Fruit fly (Drosophila melanogaster): ENCODE results near the gene CG17300.

DNA sequence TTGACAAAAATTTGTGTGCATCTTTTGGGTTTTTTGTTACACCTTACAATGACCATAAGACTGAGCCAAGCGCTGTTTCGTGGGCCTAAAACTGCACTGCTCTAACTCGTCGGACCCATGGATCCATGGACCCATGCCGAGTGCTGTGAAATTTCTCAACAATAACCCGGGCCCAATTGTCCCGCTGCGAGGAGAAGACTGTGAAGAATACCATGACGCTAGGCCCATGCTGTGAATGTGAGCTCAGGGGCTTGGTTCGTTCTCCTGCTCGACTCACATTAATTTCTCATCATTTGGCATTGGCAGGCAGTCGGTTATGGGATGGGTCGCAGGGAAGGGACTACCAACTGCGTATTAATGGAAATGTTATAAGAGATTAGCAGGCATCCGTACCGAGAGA is 33.1 kb upstream of the CG17300 start:
- TF ChIP-seq psq (optimal IDR thresholded peaks at IDR 0.05): no peak
- no peak for TF ChIP-seq Dll (optimal IDR thresholded peaks at IDR 0.05)
- no peak for TF ChIP-seq CG8478 (optimal IDR thresholded peaks at IDR 0.05)
- no peak for TF ChIP-seq EcR (GFP tag; optimal IDR thresholded peaks at IDR 0.05)
